Worm (Caenorhabditis elegans) whole organism, L1 larva: ENCODE data around the gene T25D3.4.

Experiments used
- C04F5.9 ChIP-seq: sonication (generic microtip); optimal IDR thresholded peaks from 2 replicates; lab custom pipeline; 2016; ENCODE audit warnings: missing genetic modification characterization, missing compliant biosample characterization
- ama-1 ChIP-seq: fragments of 150-350 bp; optimal IDR thresholded peaks from 2 replicates; lab custom pipeline; 2014
- blmp-1 ChIP-seq: fragments of 150-350 bp; optimal IDR thresholded peaks from 2 replicates; lab custom pipeline; 2014; ENCODE audit warnings: missing biosample characterization, missing genetic modification characterization
- ceh-88 ChIP-seq: fragments of 200-800 bp; sonication (Bioruptor generic); IDR thresholded peaks from 2 replicates; pipeline ENCODE4 v1.3.6; 2022; ENCODE audit warnings: missing genetic modification characterization, missing compliant biosample characterization
- ces-1 ChIP-seq: fragments of 150-350 bp; optimal IDR thresholded peaks from 2 replicates; lab custom pipeline; 2014; ENCODE audit warnings: missing biosample characterization, missing genetic modification reagents, missing genetic modification characterization
- dpl-1 ChIP-seq, 3 experiments: fragments of 150-350 bp in 2 of 3; sonication (generic microtip) in 1 of 3; optimal IDR thresholded peaks; 2 replicates each; lab custom pipeline; 2014 to 2017; ENCODE audit warnings: missing biosample characterization in 3 of 3, missing genetic modification characterization in 3 of 3, missing genetic modification reagents in 3 of 3
- efl-1 ChIP-seq, 4 experiments: fragments of 150-350 bp; optimal IDR thresholded peaks in 3 of 4; peaks in 1 of 4; 1 replicate in 1 of 4; 2 replicates in 3 of 4; lab custom pipeline; 2014; ENCODE audit warnings: missing biosample characterization in 2 of 4, missing genetic modification characterization in 2 of 4, missing genetic modification reagents in 2 of 4
- egl-27 ChIP-seq, 2 experiments: fragments of 150-350 bp in 1 of 2; sonication (generic microtip); optimal IDR thresholded peaks; 3 replicates each; lab custom pipeline; 2017 to 2018; ENCODE audit warnings: missing biosample characterization in 2 of 2, missing genetic modification characterization in 2 of 2, missing genetic modification reagents in 2 of 2
- elt-2 ChIP-seq: sonication (generic microtip); optimal IDR thresholded peaks from 2 replicates; lab custom pipeline; 2016; ENCODE audit warnings: missing genetic modification characterization, mild to moderate bottlenecking, inconsistent platforms, missing compliant biosample characterization, missing genetic modification reagents
- elt-3 ChIP-seq, 6 experiments: fragments of 150-350 bp in 1 of 6; sonication (generic microtip); optimal IDR thresholded peaks; 2 replicates each; lab custom pipeline; 2017 to 2018; ENCODE audit warnings: missing biosample characterization in 6 of 6, missing genetic modification characterization in 6 of 6, inconsistent platforms in 1 of 6
- ets-5 ChIP-seq: fragments of 200-800 bp; sonication (Bioruptor generic); IDR thresholded peaks from 2 replicates; pipeline ENCODE4 v1.3.6; 2022; ENCODE audit warnings: missing genetic modification characterization, missing compliant biosample characterization
- fkh-10 ChIP-seq: sonication (generic microtip); optimal IDR thresholded peaks from 2 replicates; lab custom pipeline; 2017; ENCODE audit warnings: missing biosample characterization, missing genetic modification reagents, missing genetic modification characterization
- fos-1 ChIP-seq: fragments of 150-350 bp; optimal IDR thresholded peaks from 2 replicates; lab custom pipeline; 2014; ENCODE audit warnings: missing biosample characterization, missing genetic modification characterization
- irx-1 ChIP-seq: sonication (generic microtip); optimal IDR thresholded peaks from 2 replicates; lab custom pipeline; 2016; ENCODE audit warnings: missing genetic modification characterization, missing compliant biosample characterization
- jun-1 ChIP-seq: fragments of 150-350 bp; optimal IDR thresholded peaks from 2 replicates; lab custom pipeline; 2014; ENCODE audit warnings: missing biosample characterization, missing genetic modification reagents, missing genetic modification characterization
- lin-14 ChIP-seq: fragments of 200-800 bp; sonication (Bioruptor generic); optimal IDR thresholded peaks from 2 replicates; lab custom pipeline; 2018; ENCODE audit warnings: mild to moderate bottlenecking, missing genetic modification characterization, moderate library complexity, missing compliant biosample characterization
- lin-15B ChIP-seq: fragments of 150-350 bp; sonication (generic microtip); optimal IDR thresholded peaks from 3 replicates; lab custom pipeline; 2014; ENCODE audit warnings: missing biosample characterization, missing genetic modification characterization
- lin-35 ChIP-seq, 2 experiments: fragments of 150-350 bp; optimal IDR thresholded peaks; 2 replicates each; lab custom pipeline; 2014; ENCODE audit warnings: missing biosample characterization in 2 of 2, missing genetic modification characterization in 2 of 2, missing genetic modification reagents in 2 of 2
- lsy-2 ChIP-seq, 2 experiments: fragments of 150-350 bp; optimal IDR thresholded peaks; 2 replicates each; lab custom pipeline; 2014; ENCODE audit warnings: missing biosample characterization in 2 of 2, missing genetic modification characterization in 2 of 2
- mab-9 ChIP-seq: fragments of 200-800 bp; sonication (Bioruptor generic); IDR thresholded peaks from 2 replicates; pipeline ENCODE4 v1.3.6; 2022; ENCODE audit warnings: missing genetic modification reagents, missing genetic modification characterization, missing compliant biosample characterization
- mdl-1 ChIP-seq, 2 experiments: fragments of 150-350 bp; optimal IDR thresholded peaks; 2 replicates each; lab custom pipeline; 2014 to 2017; ENCODE audit warnings: missing biosample characterization in 2 of 2, missing genetic modification characterization in 2 of 2, inconsistent platforms in 1 of 2
- mep-1 ChIP-seq: fragments of 150-350 bp; optimal IDR thresholded peaks from 2 replicates; lab custom pipeline; 2014; ENCODE audit warnings: missing biosample characterization, missing genetic modification characterization
- nhr-12 ChIP-seq: sonication (generic microtip); optimal IDR thresholded peaks from 2 replicates; lab custom pipeline; 2017; ENCODE audit warnings: missing biosample characterization, missing genetic modification characterization
- nhr-20 ChIP-seq: sonication (generic microtip); optimal IDR thresholded peaks from 2 replicates; lab custom pipeline; 2016; ENCODE audit warnings: mild to moderate bottlenecking, missing genetic modification characterization, missing compliant biosample characterization
- nhr-28 ChIP-seq: fragments of 150-350 bp; optimal IDR thresholded peaks from 2 replicates; lab custom pipeline; 2014; ENCODE audit warnings: missing biosample characterization, missing genetic modification characterization
- nhr-47 ChIP-seq: sonication (generic microtip); optimal IDR thresholded peaks from 2 replicates; lab custom pipeline; 2016; ENCODE audit warnings: mild to moderate bottlenecking, missing genetic modification characterization, moderate library complexity, missing compliant biosample characterization
- nhr-71 ChIP-seq: sonication (generic microtip); optimal IDR thresholded peaks from 2 replicates; lab custom pipeline; 2016; ENCODE audit warnings: mild to moderate bottlenecking, missing genetic modification characterization, moderate library complexity, missing compliant biosample characterization
- nhr-76 ChIP-seq: sonication (generic microtip); optimal IDR thresholded peaks from 2 replicates; lab custom pipeline; 2017; ENCODE audit warnings: missing biosample characterization, missing genetic modification characterization
- nhr-84 ChIP-seq: sonication (generic microtip); optimal IDR thresholded peaks from 2 replicates; lab custom pipeline; 2017; ENCODE audit warnings: missing biosample characterization, missing genetic modification characterization
- nhr-85 ChIP-seq: sonication (generic microtip); peaks from one replicate; lab custom pipeline; 2016; ENCODE audit warnings: missing genetic modification characterization, inconsistent platforms, missing compliant biosample characterization
- nhr-90 ChIP-seq: sonication (generic microtip); optimal IDR thresholded peaks from 2 replicates; lab custom pipeline; 2016; ENCODE audit warnings: mild to moderate bottlenecking, missing genetic modification characterization, missing compliant biosample characterization; ENCODE audit not compliant: poor library complexity
- pag-3 ChIP-seq: sonication (generic microtip); optimal IDR thresholded peaks from 2 replicates; lab custom pipeline; 2017; ENCODE audit warnings: missing genetic modification characterization, mild to moderate bottlenecking, missing compliant biosample characterization, antibody characterized with exemption, borderline replicate concordance; ENCODE audit not compliant: insufficient read depth
- rnt-1 ChIP-seq: sonication (generic microtip); optimal IDR thresholded peaks from 2 replicates; lab custom pipeline; 2016; ENCODE audit warnings: mild to moderate bottlenecking, missing genetic modification characterization, moderate library complexity, missing compliant biosample characterization
- snu-23 ChIP-seq: sonication (generic microtip); optimal IDR thresholded peaks from 2 replicates; lab custom pipeline; 2016; ENCODE audit warnings: missing genetic modification characterization, missing compliant biosample characterization
- sox-4 ChIP-seq: sonication (generic microtip); optimal IDR thresholded peaks from 2 replicates; lab custom pipeline; 2016; ENCODE audit warnings: missing genetic modification characterization, missing compliant biosample characterization
- swsn-7 ChIP-seq: sonication (generic microtip); optimal IDR thresholded peaks from 2 replicates; lab custom pipeline; 2016; ENCODE audit warnings: missing genetic modification characterization, missing compliant biosample characterization
- tbx-2 ChIP-seq: sonication (generic microtip); optimal IDR thresholded peaks from 2 replicates; lab custom pipeline; 2016; ENCODE audit warnings: missing genetic modification characterization, missing compliant biosample characterization
- unc-30 ChIP-seq: sonication (generic microtip); optimal IDR thresholded peaks from 2 replicates; lab custom pipeline; 2017; ENCODE audit warnings: missing biosample characterization, missing genetic modification characterization
- unc-62 ChIP-seq: fragments of 150-350 bp; optimal IDR thresholded peaks from 2 replicates; lab custom pipeline; 2014; ENCODE audit warnings: missing biosample characterization, missing genetic modification reagents, missing genetic modification characterization
- xbp-1 ChIP-seq: sonication (generic microtip); optimal IDR thresholded peaks from 2 replicates; lab custom pipeline; 2016; ENCODE audit warnings: missing genetic modification characterization, missing compliant biosample characterization
- zip-4 ChIP-seq: fragments of 200-800 bp; sonication (Bioruptor generic); optimal IDR thresholded peaks from 2 replicates; lab custom pipeline; 2018; ENCODE audit warnings: mild to moderate bottlenecking, missing genetic modification characterization, moderate library complexity, missing compliant biosample characterization
- ztf-4 ChIP-seq: fragments of 150-350 bp; optimal IDR thresholded peaks from 2 replicates; lab custom pipeline; 2014; ENCODE audit warnings: missing biosample characterization, missing genetic modification characterization

The T25D3.4 gene

DNA sequence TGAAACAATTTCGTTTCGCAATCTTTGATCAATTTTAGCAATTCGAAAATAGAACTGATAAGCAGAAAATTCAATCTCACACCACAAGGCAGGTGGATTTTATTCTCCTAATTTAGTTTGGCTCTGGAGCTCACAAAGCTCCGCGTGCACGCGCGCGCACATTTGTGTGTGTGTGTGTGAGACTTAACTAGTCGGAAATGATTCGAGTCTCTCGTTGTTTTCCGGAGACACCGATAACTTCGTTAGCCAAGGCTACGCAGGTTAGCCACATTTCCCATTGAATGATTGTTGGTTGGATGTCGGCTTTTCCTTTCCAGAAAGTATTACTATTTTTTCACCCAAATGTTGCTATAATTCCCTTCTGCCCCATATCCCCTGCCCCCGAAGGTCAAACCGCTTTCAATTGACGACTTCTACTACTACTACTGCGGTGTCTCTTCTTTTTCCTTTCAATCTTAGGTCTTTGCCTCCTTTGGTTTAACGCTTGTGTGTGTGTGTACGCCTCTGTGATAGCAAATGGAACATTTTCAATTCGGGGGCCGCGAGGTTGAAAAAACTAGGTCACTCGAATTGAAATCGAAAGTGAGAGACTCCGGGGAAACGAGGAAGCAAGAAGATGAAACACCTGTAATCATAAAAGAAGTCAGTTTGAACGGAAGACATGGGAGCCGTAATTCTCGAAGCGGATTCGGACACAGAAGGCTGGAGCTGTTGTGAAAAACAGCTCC, 11.1 kb downstream of the T25D3.4 start (continued):
- TF ChIP-seq ets-5 (GFP tag; lab: Robert Waterston, UW) = no peak
- TF ChIP-seq swsn-7 (tag; lab: Kevin White, UChicago) = peak; percentile 6
- TF ChIP-seq blmp-1 = peak; percentile 98
- no peak for TF ChIP-seq ces-1 (GFP tag; lab: Kevin White, UChicago)
- no peak for TF ChIP-seq pag-3 (tag; lab: Kevin White, UChicago)
- TF ChIP-seq unc-62 = no peak
- TF ChIP-seq elt-3 (tag; optimal IDR thresholded peaks at IDR 0.05; lab: Kevin White, UChicago) = peak in 1 of 6 experiments; percentile 17
- TF ChIP-seq mdl-1 (tag; optimal IDR thresholded peaks at IDR 0.05; lab: Kevin White, UChicago) = no peak
- TF ChIP-seq ztf-4 (tag; lab: Kevin White, UChicago) = no peak
- no peak for TF ChIP-seq elt-2 (tag; lab: Kevin White, UChicago)
- no peak for TF ChIP-seq zip-4
- TF ChIP-seq sox-4 = no peak
- peak; percentile 58 for TF ChIP-seq nhr-71 (tag; lab: Kevin White, UChicago)
- TF ChIP-seq lin-15B (tag; lab: Kevin White, UChicago) = no peak
- TF ChIP-seq ceh-88 (GFP tag; lab: Robert Waterston, UW) = no peak
- no peak for TF ChIP-seq fkh-10 (GFP tag; lab: Kevin White, UChicago)
- TF ChIP-seq mab-9 (GFP tag; lab: Robert Waterston, UW) = no peak
- TF ChIP-seq nhr-85 (tag; lab: Kevin White, UChicago) = peak; percentile 27
- TF ChIP-seq irx-1 (tag; lab: Kevin White, UChicago) = no peak
- TF ChIP-seq nhr-12 (tag; lab: Kevin White, UChicago) = no peak
- no peak for TF ChIP-seq C04F5.9 (tag; lab: Kevin White, UChicago)
- peak; percentile 44 for TF ChIP-seq nhr-47 (tag; lab: Kevin White, UChicago)
- peak; percentile 22 for TF ChIP-seq tbx-2 (tag; lab: Kevin White, UChicago)

DNA sequence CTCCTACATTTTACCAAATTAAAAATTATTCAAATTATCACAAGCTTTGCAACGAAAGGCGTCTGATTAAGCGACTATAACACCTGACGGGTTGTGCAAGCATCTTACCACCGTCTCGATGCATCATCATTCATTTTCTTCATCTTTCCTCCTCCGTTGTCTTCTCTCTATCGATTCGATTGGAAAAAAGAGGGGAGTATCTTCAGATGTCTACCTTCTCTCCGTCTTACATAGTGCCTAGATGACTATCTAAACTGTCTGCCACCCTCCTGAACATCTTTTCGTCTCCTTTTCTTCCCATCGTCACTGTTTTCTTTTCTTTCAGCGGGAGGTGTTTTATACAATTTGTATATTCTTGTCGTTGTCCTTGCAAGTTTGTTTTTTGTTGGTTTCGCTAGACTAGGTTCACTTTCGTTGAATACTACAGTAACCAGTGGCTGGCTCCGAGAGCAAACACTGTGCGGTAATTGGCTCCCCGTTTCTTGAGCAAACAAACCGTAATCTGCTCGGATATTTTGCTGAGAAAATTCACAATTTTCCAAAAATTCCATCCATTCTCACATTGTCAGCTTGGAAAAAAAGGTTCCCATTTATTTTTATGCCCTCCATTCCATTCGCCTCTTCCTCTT, 12.4 kb downstream of the T25D3.4 start:
- peak in 1 of 2 experiments; percentile 10 for TF ChIP-seq mdl-1 (tag; optimal IDR thresholded peaks at IDR 0.05; lab: Kevin White, UChicago)
- peak; percentile 68 for TF ChIP-seq nhr-71 (tag; lab: Kevin White, UChicago)
- TF ChIP-seq fos-1 (tag; lab: Kevin White, UChicago) = peak; percentile 37
- peak in 2 of 3 experiments; percentile 2 to 31 for TF ChIP-seq dpl-1 (GFP tag; optimal IDR thresholded peaks at IDR 0.05; lab: Kevin White, UChicago)
- peak; percentile 48 for TF ChIP-seq nhr-20
- no peak for TF ChIP-seq nhr-28 (tag; lab: Kevin White, UChicago)
- no peak for TF ChIP-seq nhr-76 (tag; lab: Kevin White, UChicago)
- TF ChIP-seq ztf-4 (tag; lab: Kevin White, UChicago) = peak; percentile 26
- TF ChIP-seq jun-1 (tag; lab: Kevin White, UChicago) = peak; percentile 9
- peak; percentile 4 to 64 for TF ChIP-seq lin-35 (GFP tag; optimal IDR thresholded peaks at IDR 0.05; lab: Kevin White, UChicago)
- peak; percentile 7 for TF ChIP-seq nhr-47 (tag; lab: Kevin White, UChicago)
- TF ChIP-seq nhr-84 (tag; lab: Kevin White, UChicago) = no peak
- TF ChIP-seq lin-14 (GFP tag; lab: Kevin White, UChicago) = peak; percentile 66
- peak; percentile 3 for TF ChIP-seq xbp-1 (tag; lab: Kevin White, UChicago)
- TF ChIP-seq elt-3 (tag; optimal IDR thresholded peaks at IDR 0.05; lab: Kevin White, UChicago) = peak in 2 of 6 experiments; percentile 14 to 44
- no peak for TF ChIP-seq ama-1 (lab: Kevin White, UChicago)
- no peak for TF ChIP-seq fkh-10 (GFP tag; lab: Kevin White, UChicago)
- no peak for TF ChIP-seq unc-30 (tag; lab: Kevin White, UChicago)
- peak; percentile 49 for TF ChIP-seq mep-1 (tag; lab: Kevin White, UChicago)
- TF ChIP-seq nhr-12 (tag; lab: Kevin White, UChicago) = no peak
- peak; percentile 39 to 47 for TF ChIP-seq efl-1 (optimal IDR thresholded peaks at IDR 0.05; lab: Kevin White, UChicago)
- peak; percentile 2 to 91 for TF ChIP-seq efl-1 (GFP tag; optimal IDR thresholded peaks at IDR 0.05 in 1 of 2; lab: Kevin White, UChicago)
- peak; percentile 78 for TF ChIP-seq nhr-85 (tag; lab: Kevin White, UChicago)
- peak; percentile 81 for TF ChIP-seq blmp-1
- TF ChIP-seq zip-4 = no peak
- peak; percentile 63 for TF ChIP-seq snu-23 (GFP tag; lab: Kevin White, UChicago)
- peak; percentile 32 for TF ChIP-seq elt-2 (tag; lab: Kevin White, UChicago)
- TF ChIP-seq rnt-1 = peak; percentile 63
- TF ChIP-seq lsy-2 (tag; optimal IDR thresholded peaks at IDR 0.05; lab: Kevin White, UChicago) = peak; percentile 31 to 68
- TF ChIP-seq egl-27 (tag; optimal IDR thresholded peaks at IDR 0.05; lab: Kevin White, UChicago) = no peak
- no peak for TF ChIP-seq nhr-90 (tag; lab: Kevin White, UChicago)
